Worm (Caenorhabditis elegans) whole organism, L2 larva: ENCODE results near the gene che-12.

Experiments used
- C34F6.9 ChIP-seq: fragments of 150-350 bp; optimal IDR thresholded peaks from 2 replicates; lab custom pipeline; 2014; ENCODE audit warnings: missing biosample characterization, missing genetic modification characterization
- F13H6.1 ChIP-seq: sonication (generic microtip); optimal IDR thresholded peaks from 2 replicates; lab custom pipeline; 2016; ENCODE audit warnings: missing genetic modification characterization, missing compliant biosample characterization
- R02D3.7 ChIP-seq: fragments of 150-350 bp; optimal IDR thresholded peaks from 2 replicates; lab custom pipeline; 2014; ENCODE audit warnings: missing biosample characterization, missing genetic modification characterization
- Y55F3AM.14 ChIP-seq: fragments of 200-800 bp; sonication (Bioruptor generic); optimal IDR thresholded peaks from 2 replicates; lab custom pipeline; 2018; ENCODE audit warnings: mild to moderate bottlenecking, missing genetic modification characterization, missing compliant biosample characterization
- ZK546.5 ChIP-seq: sonication (generic microtip); optimal IDR thresholded peaks from 2 replicates; lab custom pipeline; 2017; ENCODE audit warnings: missing biosample characterization, missing genetic modification characterization
- alr-1 ChIP-seq: fragments of 150-350 bp; optimal IDR thresholded peaks from 2 replicates; lab custom pipeline; 2014; ENCODE audit warnings: missing biosample characterization, missing genetic modification characterization
- aly-2 ChIP-seq: fragments of 150-350 bp; optimal IDR thresholded peaks from 2 replicates; lab custom pipeline; 2014; ENCODE audit warnings: missing biosample characterization, missing genetic modification characterization
- ama-1 ChIP-seq: fragments of 150-350 bp; optimal IDR thresholded peaks from 2 replicates; lab custom pipeline; 2018; ENCODE audit warnings: inconsistent platforms
- blmp-1 ChIP-seq: sonication (generic microtip); optimal IDR thresholded peaks from 2 replicates; lab custom pipeline; 2017; ENCODE audit warnings: missing genetic modification characterization, mild to moderate bottlenecking, missing compliant biosample characterization, antibody characterized with exemption, moderate library complexity; ENCODE audit not compliant: insufficient read depth
- ceh-16 ChIP-seq: fragments of 150-350 bp; optimal IDR thresholded peaks from 2 replicates; lab custom pipeline; 2014; ENCODE audit warnings: missing biosample characterization, missing genetic modification characterization
- ceh-82 ChIP-seq: fragments of 150-350 bp; optimal IDR thresholded peaks from 2 replicates; lab custom pipeline; 2014; ENCODE audit warnings: missing biosample characterization, missing genetic modification characterization
- crh-2 ChIP-seq: sonication (generic microtip); optimal IDR thresholded peaks from 2 replicates; lab custom pipeline; 2017; ENCODE audit warnings: missing biosample characterization, missing genetic modification characterization
- dmd-4 ChIP-seq: sonication (generic microtip); optimal IDR thresholded peaks from 2 replicates; lab custom pipeline; 2017; ENCODE audit warnings: missing biosample characterization, missing genetic modification characterization
- egl-27 ChIP-seq: sonication (generic microtip); optimal IDR thresholded peaks from 3 replicates; lab custom pipeline; 2017; ENCODE audit warnings: missing biosample characterization, missing genetic modification reagents, missing genetic modification characterization
- elt-1 ChIP-seq: fragments of 150-350 bp; optimal IDR thresholded peaks from 2 replicates; lab custom pipeline; 2014; ENCODE audit warnings: missing biosample characterization, missing genetic modification characterization
- elt-3 ChIP-seq: sonication (generic microtip); optimal IDR thresholded peaks from 2 replicates; lab custom pipeline; 2017; ENCODE audit warnings: missing biosample characterization, missing genetic modification characterization
- fos-1 ChIP-seq: fragments of 150-350 bp; optimal IDR thresholded peaks from 2 replicates; lab custom pipeline; 2014; ENCODE audit warnings: missing biosample characterization, missing genetic modification characterization
- gmeb-1 ChIP-seq: fragments of 150-350 bp; optimal IDR thresholded peaks from 2 replicates; lab custom pipeline; 2014; ENCODE audit warnings: missing biosample characterization, missing genetic modification characterization
- lin-11 ChIP-seq: fragments of 150-350 bp; sonication (generic microtip); optimal IDR thresholded peaks from 2 replicates; lab custom pipeline; 2014; ENCODE audit warnings: missing biosample characterization, missing genetic modification characterization, inconsistent platforms, mixed read lengths
- lin-13 ChIP-seq: fragments of 150-350 bp; optimal IDR thresholded peaks from 2 replicates; lab custom pipeline; 2014; ENCODE audit warnings: missing biosample characterization, missing genetic modification reagents, missing genetic modification characterization
- lin-39 ChIP-seq: fragments of 150-350 bp; optimal IDR thresholded peaks from 2 replicates; lab custom pipeline; 2014; ENCODE audit warnings: missing biosample characterization, missing genetic modification reagents, missing genetic modification characterization
- lsy-2 ChIP-seq, 2 experiments: fragments of 150-350 bp in 1 of 2; sonication (generic microtip) in 1 of 2; optimal IDR thresholded peaks; 2 replicates each; lab custom pipeline; 2014 to 2017; ENCODE audit warnings: missing biosample characterization in 2 of 2, missing genetic modification characterization in 2 of 2
- mab-5 ChIP-seq: fragments of 150-350 bp; optimal IDR thresholded peaks from 2 replicates; lab custom pipeline; 2014; ENCODE audit warnings: missing biosample characterization, missing genetic modification characterization
- nhr-10 ChIP-seq: sonication (generic microtip); optimal IDR thresholded peaks from 2 replicates; lab custom pipeline; 2017; ENCODE audit warnings: missing biosample characterization, missing genetic modification characterization
- nhr-11 ChIP-seq: fragments of 150-350 bp; optimal IDR thresholded peaks from 2 replicates; lab custom pipeline; 2014; ENCODE audit warnings: missing biosample characterization, missing genetic modification characterization
- nhr-12 ChIP-seq: fragments of 150-350 bp; optimal IDR thresholded peaks from 2 replicates; lab custom pipeline; 2014; ENCODE audit warnings: missing biosample characterization, missing genetic modification characterization
- nhr-129 ChIP-seq: fragments of 150-350 bp; optimal IDR thresholded peaks from 2 replicates; lab custom pipeline; 2014; ENCODE audit warnings: missing biosample characterization, missing genetic modification characterization
- nhr-21 ChIP-seq: fragments of 150-350 bp; optimal IDR thresholded peaks from 2 replicates; lab custom pipeline; 2014; ENCODE audit warnings: missing biosample characterization, missing genetic modification characterization
- nhr-237 ChIP-seq: fragments of 150-350 bp; optimal IDR thresholded peaks from 2 replicates; lab custom pipeline; 2014; ENCODE audit warnings: missing biosample characterization, missing genetic modification characterization
- nhr-25 ChIP-seq: fragments of 150-350 bp; sonication (generic microtip); optimal IDR thresholded peaks from 3 replicates; lab custom pipeline; 2014; ENCODE audit warnings: missing biosample characterization, missing genetic modification characterization
- nhr-6 ChIP-seq: fragments of 150-350 bp; optimal IDR thresholded peaks from 2 replicates; lab custom pipeline; 2014; ENCODE audit warnings: missing biosample characterization, missing genetic modification characterization
- nhr-77 ChIP-seq: fragments of 150-350 bp; optimal IDR thresholded peaks from 2 replicates; lab custom pipeline; 2014; ENCODE audit warnings: missing biosample characterization, missing genetic modification characterization
- sem-4 ChIP-seq: fragments of 150-350 bp; optimal IDR thresholded peaks from 2 replicates; lab custom pipeline; 2014; ENCODE audit warnings: missing biosample characterization, missing genetic modification reagents, missing genetic modification characterization
- sma-3 ChIP-seq: sonication (generic microtip); optimal IDR thresholded peaks from 2 replicates; lab custom pipeline; 2016; ENCODE audit warnings: missing genetic modification reagents, missing genetic modification characterization, missing compliant biosample characterization
- sma-9 ChIP-seq, 2 experiments: fragments of 150-350 bp in 1 of 2; sonication (generic microtip) in 1 of 2; optimal IDR thresholded peaks; 2 replicates each; lab custom pipeline; 2014 to 2016; ENCODE audit warnings: missing genetic modification characterization in 2 of 2, mild to moderate bottlenecking in 1 of 2, missing biosample characterization in 1 of 2, missing compliant biosample characterization in 1 of 2, missing genetic modification reagents in 1 of 2, moderate library complexity in 1 of 2
- snpc-4 ChIP-seq: fragments of 150-350 bp; optimal IDR thresholded peaks from 2 replicates; lab custom pipeline; 2014; ENCODE audit warnings: missing biosample characterization, missing genetic modification characterization
- unc-39 ChIP-seq: fragments of 150-350 bp; optimal IDR thresholded peaks from 2 replicates; lab custom pipeline; 2014; ENCODE audit warnings: missing biosample characterization, missing genetic modification characterization
- unc-55 ChIP-seq: fragments of 150-350 bp; sonication (generic microtip); optimal IDR thresholded peaks from 3 replicates; lab custom pipeline; 2014; ENCODE audit warnings: missing biosample characterization, missing genetic modification reagents, missing genetic modification characterization
- unc-62 ChIP-seq: fragments of 150-350 bp; optimal IDR thresholded peaks from 2 replicates; lab custom pipeline; 2014; ENCODE audit warnings: missing biosample characterization, missing genetic modification reagents, missing genetic modification characterization
- ztf-11 ChIP-seq: sonication (generic microtip); optimal IDR thresholded peaks from 2 replicates; lab custom pipeline; 2017; ENCODE audit warnings: missing biosample characterization, missing genetic modification characterization
- ztf-4 ChIP-seq: fragments of 150-350 bp; optimal IDR thresholded peaks from 2 replicates; lab custom pipeline; 2014; ENCODE audit warnings: missing biosample characterization, missing genetic modification characterization

The che-12 gene

DNA sequence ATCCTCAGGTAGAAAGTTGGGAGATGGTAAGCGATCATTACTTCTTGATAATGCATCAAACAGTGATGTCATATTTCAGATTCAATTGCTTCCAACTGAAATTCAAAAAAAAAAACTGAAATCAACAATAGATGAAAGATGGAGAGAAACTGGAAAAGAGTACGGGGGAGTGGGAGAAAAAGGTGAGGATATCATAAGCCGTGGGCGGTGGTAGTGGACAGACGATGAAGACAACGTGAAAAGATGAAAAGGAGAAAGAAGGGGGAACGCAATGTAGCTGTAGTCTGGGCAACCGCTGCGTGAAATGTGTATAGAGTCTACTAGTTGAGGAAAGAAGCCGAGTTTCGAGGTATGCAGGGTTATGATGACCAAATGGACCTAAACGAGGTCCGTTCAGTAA is at the start of gene che-12:
Gene che-12, minus strand, starts transcription at position 101 of the 400 bp plus-strand sequence.
- TF ChIP-seq R02D3.7 (tag; lab: Kevin White, UChicago) (no peak), lin-39 (tag; lab: Kevin White, UChicago) (no peak), dmd-4 (no peak), nhr-12 (tag; lab: Kevin White, UChicago) (no peak), nhr-11 (tag; lab: Kevin White, UChicago) (no peak), nhr-10 (no peak), ztf-4 (tag; lab: Kevin White, UChicago) (no peak), fos-1 (no peak), ceh-16 (tag; lab: Kevin White, UChicago) (no peak), unc-62 (GFP tag; lab: Kevin White, UChicago) (no peak), nhr-129 (tag; lab: Kevin White, UChicago) (no peak), ztf-11 (tag; lab: Kevin White, UChicago) (no peak), crh-2 (tag; lab: Kevin White, UChicago) (no peak), aly-2 (tag; lab: Kevin White, UChicago) (no peak), sma-3 (GFP tag; lab: Kevin White, UChicago) (no peak), C34F6.9 (tag; lab: Kevin White, UChicago) (no peak)
- TF ChIP-seq, all 48 proteins: peak for 0

DNA sequence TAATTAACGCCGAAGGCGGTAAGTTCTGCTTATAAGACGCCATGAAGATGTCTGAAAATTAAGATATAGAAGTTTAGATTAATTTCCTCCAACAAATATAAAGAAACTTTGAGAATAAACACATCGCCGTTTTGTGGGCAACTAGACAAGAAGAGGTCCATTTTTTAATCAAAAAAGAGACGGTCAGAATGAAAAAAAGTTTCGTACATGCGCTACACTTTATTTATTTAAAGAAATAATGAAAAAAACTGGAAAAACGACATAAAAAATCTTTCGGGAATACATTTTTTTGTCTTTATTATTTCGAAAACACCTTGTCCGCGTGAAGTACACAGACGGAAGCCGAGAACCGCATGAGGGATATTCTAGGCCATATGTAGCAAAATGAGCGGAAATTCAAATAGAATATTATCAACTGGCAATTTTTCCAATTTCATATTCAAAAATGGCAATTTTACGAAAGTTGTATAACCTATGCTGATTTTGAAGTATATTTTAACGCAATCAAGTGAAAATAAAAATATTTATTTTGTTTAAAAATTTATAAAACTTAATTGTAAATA is 48.7 kb upstream of the che-12 start, which contains the start of gene sluh-7:
Gene sluh-7, minus strand, starts transcription at position 51 of the 563 bp plus-strand sequence.
- TF ChIP-seq nhr-237 (tag; lab: Kevin White, UChicago) (no peak), nhr-12 (tag; lab: Kevin White, UChicago) (no peak), C34F6.9 (tag; lab: Kevin White, UChicago) (peak; percentile 87), ama-1 (lab: Kevin White, UChicago) (no peak), sem-4 (tag; lab: Kevin White, UChicago) (peak; percentile 64), ZK546.5 (tag; lab: Kevin White, UChicago) (no peak), lin-11 (tag; lab: Kevin White, UChicago) (peak; percentile 18), elt-3 (tag; lab: Kevin White, UChicago) (no peak), F13H6.1 (peak; percentile 82), blmp-1 (tag; lab: Kevin White, UChicago) (no peak), elt-1 (tag; lab: Kevin White, UChicago) (no peak), nhr-25 (peak; percentile 84), fos-1 (peak; percentile 16), unc-62 (GFP tag; lab: Kevin White, UChicago) (no peak), Y55F3AM.14 (GFP tag; lab: Kevin White, UChicago) (no peak), gmeb-1 (peak; percentile 94), sma-3 (GFP tag; lab: Kevin White, UChicago) (peak; percentile 84), nhr-11 (tag; lab: Kevin White, UChicago) (no peak), ceh-16 (tag; lab: Kevin White, UChicago) (peak; percentile 16), nhr-77 (no peak), unc-39 (no peak), nhr-21 (tag; lab: Kevin White, UChicago) (peak; percentile 68), sma-9 (GFP tag; optimal IDR thresholded peaks at IDR 0.05; lab: Kevin White, UChicago) (peak; percentile 92), sma-9 (tag; optimal IDR thresholded peaks at IDR 0.05; lab: Kevin White, UChicago) (no peak), lin-13 (GFP tag; lab: Kevin White, UChicago) (peak; percentile 80), nhr-129 (tag; lab: Kevin White, UChicago) (peak; percentile 30), ceh-82 (tag; lab: Kevin White, UChicago) (no peak), crh-2 (tag; lab: Kevin White, UChicago) (peak; percentile 82), alr-1 (no peak), nhr-6 (tag; lab: Kevin White, UChicago) (peak; percentile 65), ztf-11 (tag; lab: Kevin White, UChicago) (no peak), lsy-2 (tag; optimal IDR thresholded peaks at IDR 0.05; lab: Kevin White, UChicago) (peak; percentile 67 to 90), unc-55 (GFP tag; lab: Kevin White, UChicago) (peak; percentile 89), mab-5 (peak; percentile 5), egl-27 (tag; lab: Kevin White, UChicago) (peak; percentile 18), aly-2 (tag; lab: Kevin White, UChicago) (no peak), snpc-4 (tag; lab: Kevin White, UChicago) (peak; percentile 69)
